Fruit fly (Drosophila melanogaster) whole organism, embryonic: ENCODE data around the gene CG42494.

ENCODE experiments used
- CG11247 ChIP-seq: fragments of 200-800 bp; sonication (Bioruptor generic); IDR thresholded peaks from 2 replicates; pipeline ENCODE4 v1.3.6; 2022; ENCODE audit warnings: missing biosample characterization, missing genetic modification characterization
- CG12769 ChIP-seq: fragments of 200-800 bp; sonication (Bioruptor generic); optimal IDR thresholded peaks from 2 replicates; lab custom pipeline; 2019; ENCODE audit warnings: missing biosample characterization, mild to moderate bottlenecking, missing genetic modification characterization, moderate library complexity
- CG13894 ChIP-seq: fragments of 200-800 bp; sonication (Bioruptor generic); optimal IDR thresholded peaks from 3 replicates; lab custom pipeline; 2018; ENCODE audit warnings: missing biosample characterization, mild to moderate bottlenecking, missing genetic modification characterization, moderate library complexity
- CG14441 ChIP-seq: fragments of 200-800 bp; sonication (Bioruptor generic); IDR thresholded peaks from 2 replicates; pipeline ENCODE4 v1.3.6; 2022; ENCODE audit warnings: missing biosample characterization, missing genetic modification characterization
- CG15073 ChIP-seq: fragments of 200-800 bp; sonication (Bioruptor generic); optimal IDR thresholded peaks from 2 replicates; lab custom pipeline; 2016; ENCODE audit warnings: missing biosample characterization, missing genetic modification characterization
- CG17359 ChIP-seq: fragments of 200-800 bp; sonication (Bioruptor generic); optimal IDR thresholded peaks from 3 replicates; lab custom pipeline; 2018; ENCODE audit warnings: missing biosample characterization, mild to moderate bottlenecking, missing genetic modification characterization, moderate library complexity
- CG17568 ChIP-seq: fragments of 200-800 bp; sonication (Bioruptor generic); optimal IDR thresholded peaks from 2 replicates; lab custom pipeline; 2018; ENCODE audit warnings: missing biosample characterization, mild to moderate bottlenecking, missing genetic modification characterization, moderate library complexity
- CG1832 ChIP-seq: fragments of 200-800 bp; sonication (Bioruptor generic); optimal IDR thresholded peaks from 2 replicates; lab custom pipeline; 2017; ENCODE audit warnings: missing biosample characterization, mild to moderate bottlenecking, missing genetic modification characterization, inconsistent platforms
- CG30020 ChIP-seq: fragments of 200-800 bp; optimal IDR thresholded peaks from 2 replicates; lab custom pipeline; 2019; ENCODE audit warnings: missing biosample characterization, mild to moderate bottlenecking, missing genetic modification characterization, moderate library complexity
- CG32772 ChIP-seq: fragments of 200-800 bp; sonication (Bioruptor generic); IDR thresholded peaks from 2 replicates; pipeline ENCODE4 v1.3.6; 2022; ENCODE audit warnings: missing biosample characterization, missing genetic modification characterization
- CG34224 ChIP-seq: fragments of 200-800 bp; sonication (Bioruptor generic); IDR thresholded peaks from 3 replicates; pipeline ENCODE4 v1.3.6; 2022; ENCODE audit warnings: missing biosample characterization, missing genetic modification characterization; ENCODE audit not compliant: partially characterized antibody
- CG3838 ChIP-seq: fragments of 200-800 bp; sonication (Bioruptor generic); optimal IDR thresholded peaks from 3 replicates; lab custom pipeline; 2016; ENCODE audit warnings: missing biosample characterization, missing genetic modification characterization
- CG4404 ChIP-seq: fragments of 200-800 bp; sonication (Bioruptor generic); IDR thresholded peaks from 2 replicates; pipeline ENCODE4 v1.3.6; 2022; ENCODE audit warnings: missing biosample characterization, missing genetic modification characterization
- CG8478 ChIP-seq: fragments of >200 bp; optimal IDR thresholded peaks from 2 replicates; lab custom pipeline; 2018
- CG9876 ChIP-seq: fragments of 200-800 bp; sonication (Bioruptor generic); optimal IDR thresholded peaks from 2 replicates; lab custom pipeline; 2016; ENCODE audit warnings: missing biosample characterization, missing genetic modification characterization
- Chrac-16 ChIP-seq: fragments of 200-800 bp; sonication (Bioruptor generic); optimal IDR thresholded peaks from 3 replicates; lab custom pipeline; 2016; ENCODE audit warnings: missing biosample characterization, missing genetic modification characterization
- Dad ChIP-seq: fragments of 200-800 bp; sonication (Bioruptor generic); optimal IDR thresholded peaks from 3 replicates; lab custom pipeline; 2016; ENCODE audit warnings: missing biosample characterization, missing genetic modification characterization
- Doc3 ChIP-seq: fragments of 200-800 bp; sonication (Bioruptor generic); IDR thresholded peaks from 3 replicates; pipeline ENCODE4 v1.3.6; 2022; ENCODE audit warnings: missing biosample characterization, missing genetic modification characterization; ENCODE audit not compliant: partially characterized antibody
- ERR ChIP-seq: fragments of 200-800 bp; sonication (Bioruptor generic); optimal IDR thresholded peaks from 2 replicates; lab custom pipeline; 2016; ENCODE audit warnings: missing biosample characterization, missing genetic modification characterization
- Fer1 ChIP-seq: fragments of 200-800 bp; sonication (Bioruptor generic); optimal IDR thresholded peaks from 2 replicates; lab custom pipeline; 2017; ENCODE audit warnings: missing biosample characterization, mild to moderate bottlenecking, missing genetic modification characterization
- Fer2 ChIP-seq: fragments of 200-800 bp; sonication (Bioruptor generic); optimal IDR thresholded peaks from 2 replicates; lab custom pipeline; 2018; ENCODE audit warnings: missing biosample characterization, mild to moderate bottlenecking, missing genetic modification characterization, moderate library complexity
- Gug ChIP-seq: fragments of 200-800 bp; sonication (Bioruptor generic); IDR thresholded peaks from 4 replicates; pipeline ENCODE4 v1.3.6; 2022; ENCODE audit warnings: missing biosample characterization, missing genetic modification characterization
- HmgZ ChIP-seq: fragments of 200-800 bp; sonication (Bioruptor generic); optimal IDR thresholded peaks from 2 replicates; lab custom pipeline; 2018; ENCODE audit warnings: missing biosample characterization, mild to moderate bottlenecking, missing genetic modification characterization
- Nf-YA ChIP-seq: fragments of 200-800 bp; sonication (Bioruptor generic); IDR thresholded peaks from 2 replicates; pipeline ENCODE4 v1.3.6; 2022; ENCODE audit warnings: missing biosample characterization, missing genetic modification characterization
- Optix ChIP-seq: fragments of 200-800 bp; sonication (Bioruptor generic); IDR thresholded peaks from 3 replicates; pipeline ENCODE4 v1.3.6; 2022; ENCODE audit warnings: missing biosample characterization, missing genetic modification characterization
- Pdp1 ChIP-seq, 2 experiments: fragments of 200-800 bp; sonication (Bioruptor generic); optimal IDR thresholded peaks; 3 replicates each; lab custom pipeline; 2016; ENCODE audit warnings: missing biosample characterization in 2 of 2, missing genetic modification characterization in 2 of 2, mild to moderate bottlenecking in 1 of 2, moderate library complexity in 1 of 2
- Rfx ChIP-seq: fragments of 200-800 bp; sonication (Bioruptor generic); IDR thresholded peaks from 2 replicates; pipeline ENCODE4 v1.3.6; 2022; ENCODE audit warnings: missing biosample characterization, missing genetic modification characterization
- Scr ChIP-seq: fragments of 200-800 bp; sonication (Bioruptor generic); IDR thresholded peaks from 2 replicates; pipeline ENCODE4 v1.3.6; 2022; ENCODE audit warnings: missing biosample characterization, missing genetic modification characterization; ENCODE audit not compliant: partially characterized antibody
- Taf1 ChIP-seq: fragments of 200-800 bp; sonication (Bioruptor generic); IDR thresholded peaks from 2 replicates; pipeline ENCODE4 v1.3.6; 2022; ENCODE audit warnings: missing biosample characterization, missing genetic modification characterization
- ato ChIP-seq: fragments of 200-800 bp; sonication (Bioruptor generic); IDR thresholded peaks from 2 replicates; pipeline ENCODE4 v1.3.6; 2022; ENCODE audit warnings: missing biosample characterization, missing genetic modification characterization; ENCODE audit not compliant: partially characterized antibody
- br ChIP-seq: fragments of >200 bp; optimal IDR thresholded peaks from 2 replicates; lab custom pipeline; 2017
- chm ChIP-seq: fragments of 200-800 bp; sonication (Bioruptor generic); IDR thresholded peaks from 2 replicates; pipeline ENCODE4 v1.3.6; 2022; ENCODE audit warnings: missing biosample characterization, missing genetic modification characterization
- corto ChIP-seq: fragments of 200-800 bp; sonication (Bioruptor generic); optimal IDR thresholded peaks from 2 replicates; lab custom pipeline; 2016; ENCODE audit warnings: missing biosample characterization, mild to moderate bottlenecking, missing genetic modification characterization, moderate library complexity
- dmrt99B ChIP-seq: fragments of 200-800 bp; sonication (Bioruptor generic); optimal IDR thresholded peaks from 2 replicates; lab custom pipeline; 2018; ENCODE audit warnings: missing biosample characterization, mild to moderate bottlenecking, missing genetic modification characterization, moderate library complexity
- exex ChIP-seq: fragments of 200-800 bp; sonication (Bioruptor generic); optimal IDR thresholded peaks from 4 replicates; lab custom pipeline; 2018; ENCODE audit warnings: missing biosample characterization, mild to moderate bottlenecking, missing genetic modification characterization, moderate library complexity
- ftz-f1 ChIP-seq: fragments of 200-800 bp; sonication (Bioruptor generic); optimal IDR thresholded peaks from 2 replicates; lab custom pipeline; 2016; ENCODE audit warnings: missing biosample characterization, missing genetic modification characterization
- grn ChIP-seq: fragments of 200-800 bp; sonication (Bioruptor generic); optimal IDR thresholded peaks from 3 replicates; lab custom pipeline; 2017; ENCODE audit warnings: missing biosample characterization, missing genetic modification characterization
- lab ChIP-seq: fragments of 200-800 bp; sonication (Bioruptor generic); optimal IDR thresholded peaks from 3 replicates; lab custom pipeline; 2017; ENCODE audit warnings: missing biosample characterization, missing genetic modification characterization, mild to moderate bottlenecking, moderate library complexity, missing genetic modification reagents
- maf-S ChIP-seq: fragments of 200-800 bp; sonication (Bioruptor generic); optimal IDR thresholded peaks from 2 replicates; lab custom pipeline; 2016; ENCODE audit warnings: missing biosample characterization, missing genetic modification characterization
- nau ChIP-seq: fragments of 200-800 bp; sonication (Bioruptor generic); optimal IDR thresholded peaks from 3 replicates; lab custom pipeline; 2017; ENCODE audit warnings: missing biosample characterization, mild to moderate bottlenecking, missing genetic modification characterization, missing genetic modification reagents
- oc ChIP-seq: fragments of 200-800 bp; sonication (Bioruptor generic); optimal IDR thresholded peaks from 2 replicates; lab custom pipeline; 2018; ENCODE audit warnings: missing biosample characterization, mild to moderate bottlenecking, missing genetic modification characterization, moderate library complexity
- onecut ChIP-seq: fragments of 200-800 bp; sonication (Bioruptor generic); IDR thresholded peaks from 2 replicates; pipeline ENCODE4 v1.3.6; 2022; ENCODE audit warnings: missing biosample characterization, missing genetic modification characterization
- pb ChIP-seq: fragments of 200-800 bp; sonication (Bioruptor generic); optimal IDR thresholded peaks from 3 replicates; lab custom pipeline; 2016; ENCODE audit warnings: missing biosample characterization, missing genetic modification characterization
- pnt ChIP-seq: fragments of 200-800 bp; sonication (Bioruptor generic); optimal IDR thresholded peaks from 3 replicates; lab custom pipeline; 2016; ENCODE audit warnings: missing biosample characterization, missing genetic modification characterization
- ranshi ChIP-seq: fragments of 200-800 bp; sonication (Bioruptor generic); IDR thresholded peaks from 2 replicates; pipeline ENCODE4 v1.3.6; 2022; ENCODE audit warnings: missing biosample characterization, missing genetic modification characterization
- rib ChIP-seq: fragments of 200-800 bp; sonication (Bioruptor generic); IDR thresholded peaks from 2 replicates; pipeline ENCODE4 v1.3.6; 2022; ENCODE audit warnings: missing biosample characterization, missing genetic modification characterization
- run ChIP-seq: fragments of 200-800 bp; sonication (Bioruptor generic); optimal IDR thresholded peaks from 3 replicates; lab custom pipeline; 2018; ENCODE audit warnings: missing biosample characterization, mild to moderate bottlenecking, missing genetic modification characterization
- sisA ChIP-seq: fragments of 200-800 bp; sonication (Bioruptor generic); IDR thresholded peaks from 2 replicates; pipeline ENCODE4 v1.3.6; 2022; ENCODE audit warnings: missing biosample characterization, missing genetic modification characterization
- stwl ChIP-seq: fragments of 200-800 bp; sonication (Bioruptor generic); optimal IDR thresholded peaks from 3 replicates; lab custom pipeline; 2018; ENCODE audit warnings: missing biosample characterization, mild to moderate bottlenecking, missing genetic modification characterization, moderate library complexity
- sug ChIP-seq: fragments of 200-800 bp; optimal IDR thresholded peaks from 2 replicates; lab custom pipeline; 2019; ENCODE audit warnings: missing biosample characterization, mild to moderate bottlenecking, missing genetic modification characterization, moderate library complexity
- trh ChIP-seq: fragments of 200-800 bp; sonication (Bioruptor generic); optimal IDR thresholded peaks from 2 replicates; lab custom pipeline; 2016; ENCODE audit warnings: missing biosample characterization, missing genetic modification characterization
- tx ChIP-seq: fragments of 200-800 bp; sonication (Bioruptor generic); optimal IDR thresholded peaks from 2 replicates; lab custom pipeline; 2016; ENCODE audit warnings: missing biosample characterization, missing genetic modification characterization

The CG42494 gene

DNA sequence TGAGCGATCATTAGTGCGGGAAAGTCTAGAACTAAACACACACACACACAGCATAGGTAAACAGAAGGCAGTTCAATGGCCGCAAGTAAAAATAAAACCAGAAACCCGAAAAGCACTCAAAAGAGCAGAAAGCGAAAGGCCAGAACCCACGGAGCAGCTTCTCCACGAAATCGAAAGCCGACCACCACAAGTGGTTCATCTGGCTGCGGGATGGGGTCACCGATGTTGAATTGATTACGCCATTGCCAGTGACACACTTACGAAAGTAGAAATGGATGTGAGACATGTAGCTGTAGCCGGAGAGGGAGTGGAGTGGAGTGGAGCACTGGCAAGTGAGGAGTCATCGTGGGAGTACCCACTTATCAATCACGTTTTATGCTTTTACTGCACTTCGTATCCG, 42.8 kb upstream of the CG42494 start (continued):
- TF ChIP-seq pb (GFP tag; lab: Kevin White, UChicago): no peak
- TF ChIP-seq CG11247 (GFP tag; lab: Robert Waterston, UW): 0 out of 2 replicates have a peak, but pooled peaks have one; percentile 32
- no peak for TF ChIP-seq Fer2 (tag; lab: Kevin White, UChicago)
- peak; percentile 32; the same call in 1 of the 2 replicates for TF ChIP-seq onecut
- no peak for TF ChIP-seq Chrac-16 (GFP tag; lab: Kevin White, UChicago)
- TF ChIP-seq Dad (GFP tag; lab: Kevin White, UChicago): no peak
- TF ChIP-seq Optix (GFP tag; lab: Robert Waterston, UW): no peak
- no peak for TF ChIP-seq tx (GFP tag; lab: Kevin White, UChicago)
- no peak for TF ChIP-seq CG32772
- no peak for TF ChIP-seq CG9876 (GFP tag; lab: Kevin White, UChicago)
- no peak for TF ChIP-seq Gug
- TF ChIP-seq run (tag; lab: Kevin White, UChicago): no peak
- no peak for TF ChIP-seq Fer1 (GFP tag; lab: Kevin White, UChicago)
- TF ChIP-seq Nf-YA (GFP tag; lab: Robert Waterston, UW): no peak
- no peak for TF ChIP-seq CG4404
- no peak for TF ChIP-seq trh
- no peak for TF ChIP-seq stwl (tag; lab: Kevin White, UChicago)
- no peak for TF ChIP-seq CG3838 (GFP tag; lab: Kevin White, UChicago)
- TF ChIP-seq br (lab: Kevin White, UChicago): no peak
- TF ChIP-seq corto (GFP tag; lab: Kevin White, UChicago): no peak
- TF ChIP-seq CG15073 (GFP tag; lab: Kevin White, UChicago): no peak
- TF ChIP-seq CG1832 (GFP tag; lab: Kevin White, UChicago): no peak
- TF ChIP-seq CG30020 (tag; lab: Kevin White, UChicago): no peak
- TF ChIP-seq grn: no peak
- no peak for TF ChIP-seq ERR (GFP tag; lab: Kevin White, UChicago)
- no peak for TF ChIP-seq ftz-f1 (GFP tag; lab: Kevin White, UChicago)
- no peak for TF ChIP-seq rib (GFP tag; lab: Robert Waterston, UW)
- no peak for TF ChIP-seq nau (GFP tag; lab: Kevin White, UChicago)
- TF ChIP-seq ato: no peak
- no peak for TF ChIP-seq CG14441 (GFP tag; lab: Robert Waterston, UW)
- no peak for TF ChIP-seq Doc3 (GFP tag; lab: Robert Waterston, UW)
- TF ChIP-seq pnt: no peak
- no peak for TF ChIP-seq dmrt99B
- TF ChIP-seq lab (GFP tag; lab: Kevin White, UChicago): no peak
- no peak for TF ChIP-seq CG8478 (lab: Kevin White, UChicago)
- TF ChIP-seq maf-S (GFP tag; lab: Kevin White, UChicago): no peak
- no peak for TF ChIP-seq sug
- TF ChIP-seq oc (tag; lab: Kevin White, UChicago): peak; percentile 0

DNA sequence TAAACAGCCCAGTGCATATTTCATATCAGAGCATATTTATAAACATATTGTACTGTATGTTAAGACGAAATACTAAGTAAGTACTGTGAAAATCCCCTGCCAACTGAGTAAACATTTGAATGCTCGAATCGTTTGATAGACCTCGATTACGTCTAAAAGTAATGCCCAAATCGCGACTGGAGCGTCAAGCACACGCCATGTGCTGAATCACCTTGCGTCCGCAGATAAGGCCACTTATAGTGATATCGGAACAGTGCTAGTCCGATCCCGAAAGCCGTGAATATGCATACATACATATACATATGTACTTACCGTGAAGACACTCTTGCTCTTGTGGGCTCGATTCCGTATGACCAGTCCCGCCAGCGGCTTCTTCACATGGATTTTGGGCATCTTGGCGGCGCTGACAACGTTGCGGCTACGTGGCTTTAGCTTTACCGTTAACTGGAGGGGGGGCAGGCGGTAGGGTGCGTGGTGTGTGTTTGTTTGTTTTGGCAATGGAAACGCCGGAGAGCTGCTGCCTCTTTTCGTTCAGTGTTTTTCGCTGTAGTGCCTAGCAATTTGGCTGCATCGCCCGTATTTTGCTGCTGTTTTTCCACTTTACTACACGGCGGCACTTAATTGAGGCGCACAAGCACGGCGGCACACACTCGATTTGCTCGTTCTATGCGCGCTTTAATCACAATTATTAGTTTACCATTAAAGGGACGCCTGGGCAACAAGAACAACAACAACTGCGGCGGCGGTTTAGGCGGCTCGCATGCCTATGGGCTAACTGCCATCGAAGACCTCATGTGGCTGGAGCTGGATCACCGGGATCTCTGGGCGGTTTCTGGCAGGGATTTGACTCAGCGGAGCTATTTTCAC, 41.5 kb upstream of the CG42494 start:
- TF ChIP-seq CG3838 (GFP tag; lab: Kevin White, UChicago): no peak
- TF ChIP-seq Scr: no peak
- TF ChIP-seq HmgZ (tag; lab: Kevin White, UChicago): peak; percentile 5
- TF ChIP-seq sisA: no peak
- TF ChIP-seq Taf1: no peak
- peak; percentile 1 for TF ChIP-seq CG17568 (GFP tag; lab: Kevin White, UChicago)
- TF ChIP-seq CG17359: no peak
- TF ChIP-seq Pdp1 (GFP tag; optimal IDR thresholded peaks at IDR 0.05; lab: Kevin White, UChicago): peak in 1 of 2 experiments; percentile 26
- peak; percentile 38; the same call in 1 of the 3 replicates for TF ChIP-seq CG34224
- peak; percentile 64 for TF ChIP-seq exex (tag; lab: Kevin White, UChicago)
- peak; percentile 19 for TF ChIP-seq CG13894 (tag; lab: Kevin White, UChicago)
- TF ChIP-seq CG12769 (tag; lab: Kevin White, UChicago): peak; percentile 30
- 0 out of 2 replicates have a peak, but pooled peaks have one; percentile 14 for TF ChIP-seq chm (GFP tag; lab: Robert Waterston, UW)
- TF ChIP-seq Rfx (GFP tag; lab: Robert Waterston, UW): no peak
- no peak for TF ChIP-seq ranshi (GFP tag; lab: Robert Waterston, UW)
